Fruit fly (Drosophila melanogaster): ENCODE measurements around the gene mRpL15.

- TF ChIP-seq ttk (optimal IDR thresholded peaks at IDR 0.05) (no peak), Sin3A (optimal IDR thresholded peaks at IDR 0.05) (no peak), psq (optimal IDR thresholded peaks at IDR 0.05) (no peak)
Measured at dm6 chr3L:20474197-20474788, 38.3 kb upstream of the mRpL15 start, which contains the start of gene isoQC.

Measured in Kc167 (cell line).